Fruit fly (Drosophila melanogaster) whole organism, embryonic: Measurements from ENCODE around the gene mask.

Experiments
- Blimp-1 ChIP-seq: fragments of 200-800 bp; sonication (Bioruptor generic); optimal IDR thresholded peaks from 3 replicates; lab custom pipeline; 2018; ENCODE audit warnings: missing biosample characterization, missing genetic modification characterization, mild to moderate bottlenecking, moderate library complexity, missing genetic modification reagents
- CG10274 ChIP-seq: fragments of 200-800 bp; sonication (Bioruptor generic); optimal IDR thresholded peaks from 3 replicates; lab custom pipeline; 2017; ENCODE audit warnings: missing biosample characterization, mild to moderate bottlenecking, missing genetic modification characterization
- CG10431 ChIP-seq: fragments of 200-800 bp; sonication (Bioruptor generic); optimal IDR thresholded peaks from 3 replicates; lab custom pipeline; 2018; ENCODE audit warnings: missing biosample characterization, mild to moderate bottlenecking, missing genetic modification characterization
- CG10565 ChIP-seq: fragments of 200-800 bp; sonication (Bioruptor generic); optimal IDR thresholded peaks from 3 replicates; lab custom pipeline; 2016; ENCODE audit warnings: missing biosample characterization, mild to moderate bottlenecking, missing genetic modification characterization
- CG11560 ChIP-seq: fragments of 200-800 bp; sonication (Bioruptor generic); IDR thresholded peaks from 3 replicates; pipeline ENCODE4 v1.3.6; 2022; ENCODE audit warnings: missing biosample characterization, missing genetic modification characterization
- CG13296 ChIP-seq: fragments of 200-800 bp; sonication (Bioruptor generic); optimal IDR thresholded peaks from 3 replicates; lab custom pipeline; 2018; ENCODE audit warnings: missing biosample characterization, mild to moderate bottlenecking, missing genetic modification characterization
- CG17385 ChIP-seq: fragments of 200-800 bp; sonication (Bioruptor generic); optimal IDR thresholded peaks from 3 replicates; lab custom pipeline; 2018; ENCODE audit warnings: missing biosample characterization, mild to moderate bottlenecking, missing genetic modification characterization
- CG17612 ChIP-seq: fragments of 200-800 bp; sonication (Bioruptor generic); IDR thresholded peaks from 2 replicates; pipeline ENCODE4 v1.3.6; 2022; ENCODE audit warnings: missing biosample characterization, missing genetic modification characterization
- CG1832 ChIP-seq: fragments of 200-800 bp; sonication (Bioruptor generic); optimal IDR thresholded peaks from 2 replicates; lab custom pipeline; 2017; ENCODE audit warnings: missing biosample characterization, mild to moderate bottlenecking, missing genetic modification characterization, inconsistent platforms
- CG2889 ChIP-seq: fragments of 200-800 bp; sonication (Bioruptor generic); IDR thresholded peaks from 3 replicates; pipeline ENCODE4 v1.3.6; 2022; ENCODE audit warnings: missing biosample characterization, missing genetic modification characterization
- CG3995 ChIP-seq: fragments of 200-800 bp; sonication (Bioruptor generic); optimal IDR thresholded peaks from 3 replicates; lab custom pipeline; 2016; ENCODE audit warnings: missing biosample characterization, missing genetic modification characterization
- CG4282 ChIP-seq: fragments of 200-800 bp; sonication (Bioruptor generic); optimal IDR thresholded peaks from 2 replicates; lab custom pipeline; 2016; ENCODE audit warnings: missing biosample characterization, missing genetic modification characterization
- CG4617 ChIP-seq: fragments of 200-800 bp; sonication (Bioruptor generic); optimal IDR thresholded peaks from 3 replicates; lab custom pipeline; 2016; ENCODE audit warnings: missing biosample characterization, missing genetic modification characterization, borderline replicate concordance
- CG8089 ChIP-seq: fragments of 200-800 bp; sonication (Bioruptor generic); optimal IDR thresholded peaks from 3 replicates; lab custom pipeline; 2016; ENCODE audit warnings: missing biosample characterization, missing genetic modification characterization
- CG8359 ChIP-seq: fragments of 200-800 bp; sonication (Bioruptor generic); optimal IDR thresholded peaks from 2 replicates; lab custom pipeline; 2017; ENCODE audit warnings: missing biosample characterization, mild to moderate bottlenecking, missing genetic modification characterization, borderline replicate concordance
- CG8388 ChIP-seq: fragments of 200-800 bp; sonication (Bioruptor generic); optimal IDR thresholded peaks from 2 replicates; lab custom pipeline; 2019; ENCODE audit warnings: missing biosample characterization, mild to moderate bottlenecking, missing genetic modification characterization, moderate library complexity
- CG9727 ChIP-seq: fragments of 200-800 bp; sonication (Bioruptor generic); optimal IDR thresholded peaks from 3 replicates; lab custom pipeline; 2017; ENCODE audit warnings: missing biosample characterization, mild to moderate bottlenecking, missing genetic modification characterization
- D19A ChIP-seq: fragments of 200-800 bp; optimal IDR thresholded peaks from 3 replicates; lab custom pipeline; 2019; ENCODE audit warnings: missing biosample characterization, mild to moderate bottlenecking, missing genetic modification characterization, moderate library complexity
- D19B ChIP-seq: fragments of 200-800 bp; sonication (Bioruptor generic); optimal IDR thresholded peaks from 2 replicates; lab custom pipeline; 2017; ENCODE audit warnings: missing biosample characterization, mild to moderate bottlenecking, missing genetic modification characterization
- Dad ChIP-seq: fragments of 200-800 bp; sonication (Bioruptor generic); optimal IDR thresholded peaks from 3 replicates; lab custom pipeline; 2016; ENCODE audit warnings: missing biosample characterization, missing genetic modification characterization
- Deaf1 ChIP-seq: fragments of 200-800 bp; optimal IDR thresholded peaks from 3 replicates; lab custom pipeline; 2019; ENCODE audit warnings: missing biosample characterization, mild to moderate bottlenecking, missing genetic modification characterization, moderate library complexity
- Drgx ChIP-seq: fragments of 200-800 bp; sonication (Bioruptor generic); IDR thresholded peaks from 2 replicates; pipeline ENCODE4 v1.3.6; 2022; ENCODE audit warnings: missing biosample characterization, missing genetic modification characterization
- E2f1 ChIP-seq: fragments of 200-800 bp; sonication (Bioruptor generic); IDR thresholded peaks from 2 replicates; pipeline ENCODE4 v1.3.6; 2022; ENCODE audit warnings: missing biosample characterization, missing genetic modification characterization
- Ets97D ChIP-seq: fragments of 200-800 bp; sonication (Bioruptor generic); optimal IDR thresholded peaks from 3 replicates; lab custom pipeline; 2016; ENCODE audit warnings: missing biosample characterization, missing genetic modification characterization
- MESR4 ChIP-seq: fragments of 200-800 bp; sonication (Bioruptor generic); optimal IDR thresholded peaks from 2 replicates; lab custom pipeline; 2018; ENCODE audit warnings: missing biosample characterization, mild to moderate bottlenecking, missing genetic modification characterization, moderate library complexity
- Myb ChIP-seq: fragments of 200-800 bp; sonication (Bioruptor generic); optimal IDR thresholded peaks from 2 replicates; lab custom pipeline; 2016; ENCODE audit warnings: missing biosample characterization, missing genetic modification characterization
- Nf-YC ChIP-seq: fragments of 200-800 bp; optimal IDR thresholded peaks from 3 replicates; lab custom pipeline; 2019; ENCODE audit warnings: missing biosample characterization, mild to moderate bottlenecking, missing genetic modification characterization, moderate library complexity
- Ssrp ChIP-seq: fragments of 200-800 bp; sonication (Bioruptor generic); optimal IDR thresholded peaks from 2 replicates; lab custom pipeline; 2018; ENCODE audit warnings: missing biosample characterization, mild to moderate bottlenecking, missing genetic modification characterization, moderate library complexity
- Tbp ChIP-seq: fragments of >200 bp; optimal IDR thresholded peaks from 2 replicates; lab custom pipeline; 2018; ENCODE audit warnings: missing biosample characterization, missing genetic modification characterization
- Trl ChIP-seq, 3 experiments: fragments of >200 bp in 2 of 3; fragments of 200-800 bp in 1 of 3; sonication (Bioruptor generic) in 1 of 3; optimal IDR thresholded peaks; 2 replicates in 1 of 3; 3 replicates in 2 of 3; lab custom pipeline; 2016 to 2017; ENCODE audit warnings: missing biosample characterization in 1 of 3, missing genetic modification characterization in 1 of 3
- YL-1 ChIP-seq: fragments of 200-800 bp; sonication (Bioruptor generic); optimal IDR thresholded peaks from 3 replicates; lab custom pipeline; 2017; ENCODE audit warnings: missing biosample characterization, mild to moderate bottlenecking, missing genetic modification characterization
- ap ChIP-seq: fragments of 200-800 bp; sonication (Bioruptor generic); IDR thresholded peaks from 2 replicates; pipeline ENCODE4 v1.3.6; 2022; ENCODE audit warnings: missing biosample characterization, missing genetic modification characterization
- ato ChIP-seq: fragments of 200-800 bp; sonication (Bioruptor generic); IDR thresholded peaks from 2 replicates; pipeline ENCODE4 v1.3.6; 2022; ENCODE audit warnings: missing biosample characterization, missing genetic modification characterization; ENCODE audit not compliant: partially characterized antibody
- dysf ChIP-seq: fragments of 200-800 bp; sonication (Bioruptor generic); IDR thresholded peaks from 3 replicates; pipeline ENCODE4 v1.3.6; 2022; ENCODE audit warnings: missing biosample characterization, missing genetic modification characterization
- ftz-f1 ChIP-seq: fragments of 200-800 bp; sonication (Bioruptor generic); optimal IDR thresholded peaks from 2 replicates; lab custom pipeline; 2016; ENCODE audit warnings: missing biosample characterization, missing genetic modification characterization
- lab ChIP-seq: fragments of 200-800 bp; sonication (Bioruptor generic); optimal IDR thresholded peaks from 3 replicates; lab custom pipeline; 2017; ENCODE audit warnings: missing biosample characterization, missing genetic modification characterization, mild to moderate bottlenecking, moderate library complexity, missing genetic modification reagents
- lbe ChIP-seq: fragments of 200-800 bp; sonication (Bioruptor generic); optimal IDR thresholded peaks from 2 replicates; lab custom pipeline; 2016; ENCODE audit warnings: missing biosample characterization, mild to moderate bottlenecking, missing genetic modification characterization
- lov ChIP-seq, 2 experiments: fragments of 200-800 bp in 1 of 2; fragments of >200 bp in 1 of 2; sonication (Bioruptor generic) in 1 of 2; IDR thresholded peaks in 1 of 2; optimal IDR thresholded peaks in 1 of 2; 2 replicates in 1 of 2; 3 replicates in 1 of 2; pipeline versions ENCODE4 v1.3.6 to Lab custom; 2017 to 2022; ENCODE audit warnings: missing biosample characterization in 1 of 2, missing genetic modification characterization in 1 of 2
- maf-S ChIP-seq: fragments of 200-800 bp; sonication (Bioruptor generic); optimal IDR thresholded peaks from 2 replicates; lab custom pipeline; 2016; ENCODE audit warnings: missing biosample characterization, missing genetic modification characterization
- nerfin-1 ChIP-seq: fragments of 200-800 bp; sonication (Bioruptor generic); optimal IDR thresholded peaks from 3 replicates; lab custom pipeline; 2019; ENCODE audit warnings: missing biosample characterization, mild to moderate bottlenecking, missing genetic modification characterization, moderate library complexity
- odd ChIP-seq: fragments of 200-800 bp; sonication (Bioruptor generic); optimal IDR thresholded peaks from 2 replicates; lab custom pipeline; 2017; ENCODE audit warnings: missing biosample characterization, mild to moderate bottlenecking, missing genetic modification characterization
- pfk ChIP-seq: fragments of 200-800 bp; sonication (Bioruptor generic); optimal IDR thresholded peaks from 2 replicates; lab custom pipeline; 2018; ENCODE audit warnings: missing biosample characterization, mild to moderate bottlenecking, missing genetic modification characterization, moderate library complexity
- pho ChIP-seq: fragments of 200-800 bp; sonication (Bioruptor generic); optimal IDR thresholded peaks from 2 replicates; lab custom pipeline; 2016; ENCODE audit warnings: missing biosample characterization, missing genetic modification characterization
- pzg ChIP-seq: fragments of 200-800 bp; sonication (Bioruptor generic); optimal IDR thresholded peaks from 3 replicates; lab custom pipeline; 2018; ENCODE audit warnings: missing biosample characterization, mild to moderate bottlenecking, missing genetic modification characterization, moderate library complexity
- repo ChIP-seq: fragments of 200-800 bp; sonication (Bioruptor generic); optimal IDR thresholded peaks from 2 replicates; lab custom pipeline; 2016; ENCODE audit warnings: missing biosample characterization, missing genetic modification characterization
- seq ChIP-seq: fragments of 200-800 bp; sonication (Bioruptor generic); IDR thresholded peaks from 2 replicates; pipeline ENCODE4 v1.3.6; 2022; ENCODE audit warnings: missing biosample characterization, missing genetic modification characterization
- sqz ChIP-seq: fragments of 200-800 bp; sonication (Bioruptor generic); optimal IDR thresholded peaks from 3 replicates; lab custom pipeline; 2018; ENCODE audit warnings: missing biosample characterization, mild to moderate bottlenecking, missing genetic modification characterization
- sug ChIP-seq: fragments of 200-800 bp; optimal IDR thresholded peaks from 2 replicates; lab custom pipeline; 2019; ENCODE audit warnings: missing biosample characterization, mild to moderate bottlenecking, missing genetic modification characterization, moderate library complexity
- zen ChIP-seq: fragments of 200-800 bp; sonication (Bioruptor generic); optimal IDR thresholded peaks from 3 replicates; lab custom pipeline; 2018; ENCODE audit warnings: missing biosample characterization, mild to moderate bottlenecking, missing genetic modification characterization, moderate library complexity
- zen2 ChIP-seq: fragments of 200-800 bp; sonication (Bioruptor generic); IDR thresholded peaks from 3 replicates; pipeline ENCODE4 v1.3.6; 2022; ENCODE audit warnings: missing biosample characterization, missing genetic modification characterization; ENCODE audit not compliant: partially characterized antibody

mask gene

DNA sequence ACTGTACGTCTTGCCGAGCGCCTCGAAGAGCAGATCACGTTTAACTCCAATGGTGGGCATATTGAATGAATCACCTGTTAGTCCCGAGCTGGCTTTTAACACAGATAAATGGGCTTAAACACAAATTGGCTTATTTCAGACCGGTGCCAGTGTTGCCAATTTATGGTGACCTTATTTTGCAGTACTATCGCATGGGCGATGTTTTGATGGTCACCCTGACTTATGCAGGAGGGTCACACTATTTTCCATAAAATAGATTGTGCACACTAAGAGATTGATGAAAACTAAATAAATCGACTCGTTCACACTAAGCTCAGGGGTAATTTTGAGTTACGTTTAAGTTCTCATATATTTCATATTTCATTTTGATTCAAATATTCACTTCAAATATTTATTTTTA is 22.1 kb downstream of the mask start, which contains the start of gene beta-PheRS (continued):
- TF ChIP-seq Myb (GFP tag; lab: Kevin White, UChicago) (peak; percentile 63), CG10431 (GFP tag; lab: Kevin White, UChicago) (no peak), YL-1 (GFP tag; lab: Kevin White, UChicago) (peak; percentile 98), sug (tag; lab: Kevin White, UChicago) (no peak), seq (GFP tag; lab: Robert Waterston, UW) (no peak), CG3995 (GFP tag; lab: Kevin White, UChicago) (peak; percentile 83), Drgx (peak; percentile 10; the same call in 1 of the 2 replicates), pfk (GFP tag; lab: Kevin White, UChicago) (peak; percentile 16), CG4282 (GFP tag; lab: Kevin White, UChicago) (no peak), dysf (0 out of 3 replicates have a peak, but pooled peaks have one; percentile 46), Trl (optimal IDR thresholded peaks at IDR 0.05; lab: Kevin White, UChicago) (no peak), Trl (GFP tag; optimal IDR thresholded peaks at IDR 0.05; lab: Kevin White, UChicago) (peak; percentile 60), CG8388 (GFP tag; lab: Kevin White, UChicago) (peak; percentile 86), CG4617 (GFP tag; lab: Kevin White, UChicago) (peak; percentile 90), zen2 (GFP tag; lab: Robert Waterston, UW) (peak; percentile 89), CG1832 (GFP tag; lab: Kevin White, UChicago) (no peak), CG17385 (no peak), Ssrp (tag; lab: Kevin White, UChicago) (peak; percentile 23), CG17612 (GFP tag; lab: Robert Waterston, UW) (no peak), CG8089 (GFP tag; lab: Kevin White, UChicago) (no peak), zen (peak; percentile 68), odd (no peak), nerfin-1 (tag; lab: Kevin White, UChicago) (no peak), Tbp (GFP tag; lab: Kevin White, UChicago) (no peak), D19B (GFP tag; lab: Kevin White, UChicago) (no peak), lab (GFP tag; lab: Kevin White, UChicago) (no peak), Deaf1 (tag; lab: Kevin White, UChicago) (no peak), CG8359 (GFP tag; lab: Kevin White, UChicago) (no peak), CG10565 (GFP tag; lab: Kevin White, UChicago) (no peak), repo (GFP tag; lab: Kevin White, UChicago) (peak; percentile 57), sqz (GFP tag; lab: Kevin White, UChicago) (no peak), lov (optimal IDR thresholded peaks at IDR 0.05; lab: Kevin White, UChicago) (no peak), lov (GFP tag; IDR thresholded peaks at IDR 0.05; lab: Robert Waterston, UW) (0 out of 3 replicates have a peak, but pooled peaks have one; percentile 31), MESR4 (GFP tag; lab: Kevin White, UChicago) (peak; percentile 76), Dad (GFP tag; lab: Kevin White, UChicago) (peak; percentile 18), Blimp-1 (GFP tag; lab: Kevin White, UChicago) (no peak), CG11560 (no peak), Nf-YC (tag; lab: Kevin White, UChicago) (no peak), ato (peak; percentile 90), Ets97D (GFP tag; lab: Kevin White, UChicago) (peak; percentile 91), ftz-f1 (GFP tag; lab: Kevin White, UChicago) (peak; percentile 71), pho (GFP tag; lab: Kevin White, UChicago) (peak; percentile 58), maf-S (GFP tag; lab: Kevin White, UChicago) (peak; percentile 47), pzg (GFP tag; lab: Kevin White, UChicago) (peak; percentile 99), lbe (GFP tag; lab: Kevin White, UChicago) (peak; percentile 4), CG13296 (no peak), D19A (no peak), ap (GFP tag; lab: Robert Waterston, UW) (no peak), CG2889 (GFP tag; lab: Robert Waterston, UW) (no peak), CG9727 (GFP tag; lab: Kevin White, UChicago) (no peak), E2f1 (GFP tag; lab: Robert Waterston, UW) (peak; percentile 7; the same call in 1 of the 2 replicates), CG10274 (no peak)
